Worm (Caenorhabditis elegans) whole organism, L4 larva: ENCODE results near the gene pax-1.
A peak's percentile ranks its signal among the peaks of the same experiment; 100 is the strongest.

ENCODE experiments used
- Y105C5A.15 ChIP-seq: fragments of 200-800 bp; sonication (Bioruptor generic); IDR thresholded peaks from 2 replicates; pipeline ENCODE4 v1.3.6; 2022; ENCODE audit warnings: missing genetic modification characterization, missing compliant biosample characterization
- Y48G9A.11 ChIP-seq: fragments of 200-800 bp; sonication (Bioruptor generic); IDR thresholded peaks from 2 replicates; pipeline ENCODE4 v1.3.6; 2022; ENCODE audit warnings: missing genetic modification reagents, missing genetic modification characterization, missing compliant biosample characterization
- Y75B8A.6 ChIP-seq: fragments of 200-800 bp; sonication (Bioruptor generic); IDR thresholded peaks from 2 replicates; pipeline ENCODE4 v1.3.6; 2022; ENCODE audit warnings: missing genetic modification reagents, missing genetic modification characterization, missing compliant biosample characterization
- ZK337.2 ChIP-seq: fragments of 200-800 bp; sonication (Bioruptor generic); IDR thresholded peaks from 2 replicates; pipeline ENCODE4 v1.3.6; 2022; ENCODE audit warnings: missing genetic modification reagents, missing genetic modification characterization, missing compliant biosample characterization
- ZK546.5 ChIP-seq, 2 experiments: sonication (generic microtip); optimal IDR thresholded peaks; 2 replicates each; lab custom pipeline; 2017; ENCODE audit warnings: missing biosample characterization in 2 of 2, missing genetic modification characterization in 2 of 2
- aly-2 ChIP-seq: sonication (generic microtip); optimal IDR thresholded peaks from 2 replicates; lab custom pipeline; 2018; ENCODE audit warnings: missing biosample characterization, missing genetic modification characterization
- ces-1 ChIP-seq: fragments of 150-350 bp; sonication (generic microtip); optimal IDR thresholded peaks from 4 replicates; lab custom pipeline; 2014; ENCODE audit warnings: missing biosample characterization, missing genetic modification reagents, missing genetic modification characterization
- ctbp-1 ChIP-seq: fragments of 200-800 bp; sonication (Bioruptor generic); IDR thresholded peaks from 2 replicates; pipeline ENCODE4 v1.3.6; 2022; ENCODE audit warnings: missing genetic modification reagents, missing genetic modification characterization, missing compliant biosample characterization
- daf-16 ChIP-seq, 3 experiments: sonication (generic microtip); optimal IDR thresholded peaks; 2 replicates each; lab custom pipeline; 2016 to 2017; ENCODE audit warnings: missing genetic modification characterization in 3 of 3, missing genetic modification reagents in 3 of 3, mild to moderate bottlenecking in 2 of 3, missing compliant biosample characterization in 2 of 3, missing biosample characterization in 1 of 3, moderate library complexity in 1 of 3
- dmd-6 ChIP-seq: fragments of 200-800 bp; sonication (Bioruptor generic); IDR thresholded peaks from 2 replicates; pipeline ENCODE4 v1.3.6; 2022; ENCODE audit warnings: missing genetic modification reagents, missing genetic modification characterization, missing compliant biosample characterization
- dve-1 ChIP-seq: sonication (generic microtip); optimal IDR thresholded peaks from 2 replicates; lab custom pipeline; 2017; ENCODE audit warnings: antibody characterized with exemption, mild to moderate bottlenecking, missing genetic modification characterization, missing compliant biosample characterization; ENCODE audit not compliant: insufficient read depth
- egl-27 ChIP-seq: sonication (generic microtip); optimal IDR thresholded peaks from 3 replicates; lab custom pipeline; 2017; ENCODE audit warnings: missing biosample characterization, missing genetic modification reagents, missing genetic modification characterization
- egl-43 ChIP-seq: fragments of 200-800 bp; sonication (Bioruptor generic); IDR thresholded peaks from 2 replicates; pipeline ENCODE4 v1.3.6; 2022; ENCODE audit warnings: missing genetic modification reagents, missing genetic modification characterization, missing compliant biosample characterization
- fos-1 ChIP-seq: fragments of 150-350 bp; optimal IDR thresholded peaks from 2 replicates; lab custom pipeline; 2014; ENCODE audit warnings: missing biosample characterization, missing genetic modification characterization
- gei-8 ChIP-seq: fragments of 200-800 bp; sonication (Bioruptor generic); optimal IDR thresholded peaks from 2 replicates; lab custom pipeline; 2018; ENCODE audit warnings: mild to moderate bottlenecking, missing genetic modification characterization, missing compliant biosample characterization
- hif-1 ChIP-seq, 2 experiments: sonication (generic microtip); optimal IDR thresholded peaks; 2 replicates each; lab custom pipeline; 2016 to 2017; ENCODE audit warnings: missing compliant biosample characterization in 2 of 2, missing genetic modification characterization in 2 of 2, missing genetic modification reagents in 2 of 2, missing genotype in 2 of 2, mild to moderate bottlenecking in 1 of 2
- hlh-11 ChIP-seq: fragments of 200-800 bp; sonication (Bioruptor generic); optimal IDR thresholded peaks from 2 replicates; lab custom pipeline; 2018; ENCODE audit warnings: mild to moderate bottlenecking, missing genetic modification characterization, missing compliant biosample characterization
- hlh-30 ChIP-seq: sonication (generic microtip); optimal IDR thresholded peaks from 2 replicates; lab custom pipeline; 2017; ENCODE audit warnings: antibody characterized with exemption, mild to moderate bottlenecking, missing genetic modification characterization, missing compliant biosample characterization; ENCODE audit not compliant: insufficient read depth
- hmg-1.1 ChIP-seq: fragments of 200-800 bp; sonication (Bioruptor generic); IDR thresholded peaks from 2 replicates; pipeline ENCODE4 v1.3.6; 2022; ENCODE audit warnings: missing genetic modification reagents, missing genetic modification characterization, missing compliant biosample characterization
- lim-7 ChIP-seq: fragments of 200-800 bp; sonication (Bioruptor generic); IDR thresholded peaks from 2 replicates; pipeline ENCODE4 v1.3.6; 2022; ENCODE audit warnings: missing genetic modification characterization, missing compliant biosample characterization
- lin-1 ChIP-seq: fragments of 200-800 bp; sonication (Bioruptor generic); IDR thresholded peaks from 2 replicates; pipeline ENCODE4 v1.3.6; 2022; ENCODE audit warnings: missing genetic modification reagents, missing genetic modification characterization, missing compliant biosample characterization
- lin-15B ChIP-seq: fragments of 150-350 bp; sonication (generic microtip); optimal IDR thresholded peaks from 3 replicates; lab custom pipeline; 2014; ENCODE audit warnings: missing biosample characterization, missing genetic modification characterization
- lin-29 ChIP-seq: fragments of 200-800 bp; sonication (Bioruptor generic); IDR thresholded peaks from 2 replicates; pipeline ENCODE4 v1.3.6; 2022; ENCODE audit warnings: missing genetic modification reagents, missing genetic modification characterization, missing compliant biosample characterization
- lir-3 ChIP-seq: sonication (generic microtip); optimal IDR thresholded peaks from 2 replicates; lab custom pipeline; 2016; ENCODE audit warnings: mild to moderate bottlenecking, missing genetic modification characterization, missing compliant biosample characterization
- madf-9 ChIP-seq: fragments of 200-800 bp; sonication (Bioruptor generic); conservative IDR thresholded peaks from 2 replicates; pipeline ENCODE4 v1.3.6; 2022; ENCODE audit warnings: missing genetic modification reagents, missing genetic modification characterization, missing compliant biosample characterization
- mdt-29 ChIP-seq: fragments of 200-800 bp; sonication (Bioruptor generic); IDR thresholded peaks from 2 replicates; pipeline ENCODE4 v1.3.6; 2022; ENCODE audit warnings: missing genetic modification reagents, missing genetic modification characterization, missing compliant biosample characterization
- mxl-2 ChIP-seq: fragments of 200-800 bp; sonication (Bioruptor generic); conservative IDR thresholded peaks from 2 replicates; pipeline ENCODE4 v1.3.6; 2022; ENCODE audit warnings: missing genetic modification reagents, missing genetic modification characterization, missing compliant biosample characterization
- nhr-102 ChIP-seq: sonication (generic microtip); optimal IDR thresholded peaks from 2 replicates; lab custom pipeline; 2016; ENCODE audit warnings: mild to moderate bottlenecking, missing genetic modification characterization, moderate library complexity, missing compliant biosample characterization
- nhr-11 ChIP-seq: fragments of 150-350 bp; optimal IDR thresholded peaks from 2 replicates; lab custom pipeline; 2014; ENCODE audit warnings: missing biosample characterization, missing genetic modification characterization
- nhr-25 ChIP-seq: sonication (generic microtip); optimal IDR thresholded peaks from 2 replicates; lab custom pipeline; 2017; ENCODE audit warnings: missing genetic modification characterization, mild to moderate bottlenecking, missing compliant biosample characterization, antibody characterized with exemption, moderate library complexity, borderline replicate concordance; ENCODE audit not compliant: insufficient read depth
- nhr-48 ChIP-seq: sonication (generic microtip); optimal IDR thresholded peaks from 2 replicates; lab custom pipeline; 2016; ENCODE audit warnings: mild to moderate bottlenecking, missing genetic modification characterization, missing compliant biosample characterization
- nhr-6 ChIP-seq: fragments of 150-350 bp; optimal IDR thresholded peaks from 2 replicates; lab custom pipeline; 2014; ENCODE audit warnings: missing biosample characterization, missing genetic modification characterization
- pha-4 ChIP-seq, 2 experiments: fragments of 150-350 bp in 1 of 2; fragments of 200-800 bp in 1 of 2; sonication (Bioruptor generic) in 1 of 2; IDR thresholded peaks in 1 of 2; optimal IDR thresholded peaks in 1 of 2; 2 replicates each; pipeline versions ENCODE4 v1.3.6 to Lab custom; 2014 to 2022; ENCODE audit warnings: missing genetic modification characterization in 2 of 2, missing genetic modification reagents in 2 of 2, missing biosample characterization in 1 of 2, missing compliant biosample characterization in 1 of 2
- php-3 ChIP-seq: fragments of 200-800 bp; sonication (Bioruptor generic); IDR thresholded peaks from 2 replicates; pipeline ENCODE4 v1.3.6; 2022; ENCODE audit warnings: missing genetic modification reagents, missing genetic modification characterization, missing compliant biosample characterization
- sdz-12 ChIP-seq: fragments of 200-800 bp; sonication (Bioruptor generic); optimal IDR thresholded peaks from 2 replicates; lab custom pipeline; 2018; ENCODE audit warnings: mild to moderate bottlenecking, missing genetic modification characterization, missing compliant biosample characterization
- skn-1 ChIP-seq: fragments of 150-350 bp; optimal IDR thresholded peaks from 2 replicates; lab custom pipeline; 2014; ENCODE audit warnings: missing biosample characterization, missing genetic modification characterization
- snpc-4 ChIP-seq: fragments of 150-350 bp; optimal IDR thresholded peaks from 2 replicates; lab custom pipeline; 2014; ENCODE audit warnings: missing biosample characterization, missing genetic modification characterization
- spr-1 ChIP-seq: sonication (generic microtip); optimal IDR thresholded peaks from 2 replicates; lab custom pipeline; 2016; ENCODE audit warnings: mild to moderate bottlenecking, missing genetic modification characterization, missing compliant biosample characterization
- tag-97 ChIP-seq: fragments of 200-800 bp; sonication (Bioruptor generic); IDR thresholded peaks from 2 replicates; pipeline ENCODE4 v1.3.6; 2022; ENCODE audit warnings: missing genetic modification characterization, missing compliant biosample characterization
- tra-1 ChIP-seq: fragments of 200-800 bp; sonication (Bioruptor generic); IDR thresholded peaks from 2 replicates; pipeline ENCODE4 v1.3.6; 2022; ENCODE audit warnings: missing genetic modification reagents, missing genetic modification characterization, missing compliant biosample characterization
- vab-7 ChIP-seq: fragments of 200-800 bp; sonication (Bioruptor generic); IDR thresholded peaks from 2 replicates; pipeline ENCODE4 v1.3.6; 2022; ENCODE audit warnings: missing genetic modification reagents, missing genetic modification characterization, missing compliant biosample characterization
- zfp-3 ChIP-seq: fragments of 200-800 bp; sonication (Bioruptor generic); conservative IDR thresholded peaks from 2 replicates; pipeline ENCODE4 v1.3.6; 2022; ENCODE audit warnings: missing genetic modification reagents, missing genetic modification characterization, missing compliant biosample characterization
- zip-11 ChIP-seq: fragments of 200-800 bp; sonication (Bioruptor generic); IDR thresholded peaks from 2 replicates; pipeline ENCODE4 v1.3.6; 2022; ENCODE audit warnings: missing genetic modification characterization, missing compliant biosample characterization

The pax-1 gene

DNA sequence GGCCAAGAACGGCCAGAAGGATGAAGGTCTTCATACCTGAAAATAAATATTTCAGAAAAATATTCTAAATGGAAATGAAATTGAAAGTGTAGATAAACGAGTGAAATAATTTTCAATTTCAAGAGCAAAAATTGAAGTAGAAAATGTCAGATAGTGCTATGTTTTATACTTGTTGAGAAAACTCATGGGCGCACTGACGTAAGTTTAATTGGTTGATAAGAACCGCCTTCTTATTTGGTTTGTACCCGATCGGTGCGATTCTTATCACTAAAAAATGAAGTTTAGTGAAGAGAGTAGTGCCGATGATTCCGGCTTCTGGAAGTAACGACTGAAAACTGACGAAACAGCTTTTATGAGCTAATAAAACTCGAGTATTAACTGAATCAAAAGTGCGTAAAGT is 44.2 kb downstream of the pax-1 start, which contains the start of the genes asp-6 and asp-12 (continued):
- TF ChIP-seq aly-2 (tag; lab: Kevin White, UChicago) = no peak
- TF ChIP-seq, all 104 proteins: peak for 13

DNA sequence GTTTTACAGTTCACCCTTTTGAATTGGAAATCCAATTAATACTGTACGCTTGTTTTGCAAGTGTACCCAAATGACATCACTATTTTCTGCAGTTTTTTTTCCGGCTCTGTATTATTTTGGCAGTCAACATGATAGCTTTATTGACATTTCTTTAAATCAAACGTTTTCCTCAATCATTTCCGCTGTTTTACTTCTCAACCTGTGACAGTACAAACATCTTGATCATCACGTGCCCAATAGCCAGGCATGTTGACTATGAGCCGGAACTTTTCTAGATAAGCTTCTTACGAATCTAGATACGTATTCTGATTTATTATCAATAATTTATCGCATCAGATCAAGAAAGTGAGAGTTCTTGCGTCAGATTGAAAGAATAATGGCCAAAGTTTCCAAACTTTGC is 45.1 kb downstream of the pax-1 start:
- TF ChIP-seq ZK337.2 (GFP tag; lab: Robert Waterston, UW) (no peak), lin-1 (GFP tag; lab: Robert Waterston, UW) (peak; percentile 84), nhr-48 (tag; lab: Kevin White, UChicago) (peak; percentile 73), egl-43 (GFP tag; lab: Robert Waterston, UW) (no peak), tra-1 (GFP tag; lab: Robert Waterston, UW) (peak; percentile 35; the same call in 1 of the 2 replicates), daf-16 (GFP tag; optimal IDR thresholded peaks at IDR 0.05; lab: Kevin White, UChicago) (peak in 1 of 2 experiments; percentile 53), daf-16 (tag; optimal IDR thresholded peaks at IDR 0.05; lab: Kevin White, UChicago) (peak; percentile 82), nhr-6 (tag; lab: Kevin White, UChicago) (no peak), ctbp-1 (GFP tag; lab: Robert Waterston, UW) (no peak), lir-3 (no peak), mxl-2 (GFP tag; lab: Robert Waterston, UW) (no peak), madf-9 (GFP tag; lab: Robert Waterston, UW) (no peak), nhr-11 (tag; lab: Kevin White, UChicago) (no peak), pha-4 (GFP tag; IDR thresholded peaks at IDR 0.05; lab: Robert Waterston, UW) (peak; percentile 29; the same call in 1 of the 2 replicates), pha-4 (tag; optimal IDR thresholded peaks at IDR 0.05; lab: Kevin White, UChicago) (no peak), Y105C5A.15 (GFP tag; lab: Robert Waterston, UW) (no peak), hmg-1.1 (GFP tag; lab: Robert Waterston, UW) (no peak), dmd-6 (peak; percentile 84), nhr-25 (no peak), egl-27 (tag; lab: Kevin White, UChicago) (no peak), php-3 (peak; percentile 50; the same call in 1 of the 2 replicates), spr-1 (tag; lab: Kevin White, UChicago) (no peak), vab-7 (no peak), sdz-12 (no peak), zip-11 (no peak), ZK546.5 (tag; optimal IDR thresholded peaks at IDR 0.05; lab: Kevin White, UChicago) (no peak), lin-15B (tag; lab: Kevin White, UChicago) (no peak), ces-1 (GFP tag; lab: Kevin White, UChicago) (no peak), lin-29 (GFP tag; lab: Robert Waterston, UW) (no peak), gei-8 (no peak), dve-1 (tag; lab: Kevin White, UChicago) (peak; percentile 87), nhr-102 (tag; lab: Kevin White, UChicago) (peak; percentile 53), hif-1 (tag; optimal IDR thresholded peaks at IDR 0.05; lab: Kevin White, UChicago) (peak in 1 of 2 experiments; percentile 19), Y75B8A.6 (GFP tag; lab: Robert Waterston, UW) (no peak), mdt-29 (GFP tag; lab: Robert Waterston, UW) (no peak), Y48G9A.11 (GFP tag; lab: Robert Waterston, UW) (no peak), tag-97 (GFP tag; lab: Robert Waterston, UW) (no peak), hlh-11 (tag; lab: Kevin White, UChicago) (peak; percentile 75), fos-1 (tag; lab: Kevin White, UChicago) (no peak), aly-2 (tag; lab: Kevin White, UChicago) (no peak), skn-1 (tag; lab: Kevin White, UChicago) (no peak), hlh-30 (tag; lab: Kevin White, UChicago) (peak; percentile 47), snpc-4 (tag; lab: Kevin White, UChicago) (no peak), zfp-3 (GFP tag; lab: Robert Waterston, UW) (no peak), lim-7 (GFP tag; lab: Robert Waterston, UW) (no peak)
